Worm (Caenorhabditis elegans) whole organism, young adult: ENCODE data around the gene C31H2.3.

Source experiments
- F39B2.1 ChIP-seq: fragments of 200-800 bp; sonication (Bioruptor generic); IDR thresholded peaks from 2 replicates; pipeline ENCODE4 v1.3.6; 2022; ENCODE audit warnings: missing genetic modification reagents, missing genetic modification characterization, missing compliant biosample characterization
- F55B11.4 ChIP-seq: sonication (generic microtip); optimal IDR thresholded peaks from 2 replicates; lab custom pipeline; 2016; ENCODE audit warnings: missing compliant biosample characterization, missing genetic modification characterization, borderline replicate concordance; ENCODE audit not compliant: insufficient read depth
- F57C9.4 ChIP-seq: sonication (generic microtip); optimal IDR thresholded peaks from 2 replicates; lab custom pipeline; 2017; ENCODE audit warnings: mild to moderate bottlenecking, missing genetic modification characterization, missing compliant biosample characterization
- ama-1 ChIP-seq, 3 experiments: fragments of 150-350 bp in 1 of 3; sonication (generic microtip) in 2 of 3; optimal IDR thresholded peaks; 2 replicates each; lab custom pipeline; 2014 to 2018; ENCODE audit warnings: missing biosample characterization in 2 of 3, missing genetic modification characterization in 2 of 3, missing genetic modification reagents in 2 of 3
- ceh-100 ChIP-seq: fragments of 200-800 bp; sonication (Bioruptor generic); IDR thresholded peaks from 2 replicates; pipeline ENCODE4 v1.3.6; 2022; ENCODE audit warnings: missing genetic modification reagents, missing genetic modification characterization, missing compliant biosample characterization
- egrh-3 ChIP-seq: fragments of 200-800 bp; sonication (Bioruptor generic); IDR thresholded peaks from 2 replicates; pipeline ENCODE4 v1.3.6; 2022; ENCODE audit warnings: missing genetic modification reagents, missing genetic modification characterization, missing compliant biosample characterization
- sdz-38 ChIP-seq: sonication (generic microtip); optimal IDR thresholded peaks from 2 replicates; lab custom pipeline; 2016; ENCODE audit warnings: missing genotype, missing genetic modification characterization, missing compliant biosample characterization
- sptf-2 ChIP-seq: fragments of 200-800 bp; sonication (Bioruptor generic); optimal IDR thresholded peaks from 2 replicates; lab custom pipeline; 2018; ENCODE audit warnings: mild to moderate bottlenecking, missing genetic modification characterization, missing compliant biosample characterization
- tbp1 ChIP-seq: fragments of 200-800 bp; sonication (Bioruptor generic); optimal IDR thresholded peaks from 2 replicates; lab custom pipeline; 2018; ENCODE audit warnings: mild to moderate bottlenecking, missing genetic modification characterization, missing compliant biosample characterization
- xnd-1 ChIP-seq: sonication (generic microtip); optimal IDR thresholded peaks from 2 replicates; lab custom pipeline; 2016; ENCODE audit warnings: missing genotype, missing genetic modification reagents, missing genetic modification characterization, missing compliant biosample characterization
- ztf-22 ChIP-seq: fragments of 200-800 bp; sonication (Bioruptor generic); optimal IDR thresholded peaks from 2 replicates; lab custom pipeline; 2018; ENCODE audit warnings: mild to moderate bottlenecking, missing genetic modification characterization, moderate library complexity, missing compliant biosample characterization
- ztf-28 ChIP-seq: fragments of 200-800 bp; sonication (Bioruptor generic); IDR thresholded peaks from 2 replicates; pipeline ENCODE4 v1.3.6; 2022; ENCODE audit warnings: missing genetic modification reagents, missing genetic modification characterization, missing compliant biosample characterization
- ztf-6 ChIP-seq: fragments of 200-800 bp; sonication (Bioruptor generic); IDR thresholded peaks from 2 replicates; pipeline ENCODE4 v1.3.6; 2022; ENCODE audit warnings: missing genetic modification reagents, missing genetic modification characterization, missing compliant biosample characterization

DNA sequence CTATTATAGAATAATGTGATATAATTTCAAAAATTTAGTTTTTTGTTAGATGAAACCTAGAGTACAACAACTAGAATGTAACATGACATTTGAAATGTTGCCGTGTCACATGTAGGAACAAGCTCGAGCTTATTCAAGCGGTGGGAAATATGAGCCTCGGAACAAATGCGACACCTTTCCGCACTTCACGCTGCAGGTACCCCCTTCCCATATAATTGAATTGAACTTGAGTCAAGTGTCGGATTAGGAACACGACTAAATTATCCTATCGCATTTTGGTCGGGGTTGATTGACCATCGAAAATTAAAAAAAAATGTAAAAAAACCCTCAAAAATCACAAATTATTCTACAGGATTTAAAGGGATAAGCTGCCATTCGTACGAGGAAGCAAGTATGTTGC is 34.0 kb downstream of the C31H2.3 start:
- TF ChIP-seq F57C9.4 (tag; lab: Kevin White, UChicago) = no peak
- no peak for TF ChIP-seq egrh-3
- no peak for TF ChIP-seq F39B2.1 (GFP tag; lab: Robert Waterston, UW)
- peak; percentile 33 for TF ChIP-seq ama-1 (optimal IDR thresholded peaks at IDR 0.05; lab: Kevin White, UChicago)
- TF ChIP-seq ama-1 (GFP tag; optimal IDR thresholded peaks at IDR 0.05; lab: Kevin White, UChicago) = no peak
- TF ChIP-seq tbp1 (GFP tag; lab: Kevin White, UChicago) = no peak
- no peak for TF ChIP-seq ztf-22 (GFP tag; lab: Kevin White, UChicago)
- TF ChIP-seq F55B11.4 = no peak
- TF ChIP-seq ztf-6 = no peak
- TF ChIP-seq sdz-38 (tag; lab: Kevin White, UChicago) = no peak
- no peak for TF ChIP-seq xnd-1 (tag; lab: Kevin White, UChicago)
- TF ChIP-seq sptf-2 = no peak
- no peak for TF ChIP-seq ceh-100 (GFP tag; lab: Robert Waterston, UW)
- TF ChIP-seq ztf-28 (GFP tag; lab: Robert Waterston, UW) = no peak
